Worm (Caenorhabditis elegans) whole organism, L4 larva: ENCODE data around the gene sdz-26.

Experiments used
- nhr-48 ChIP-seq: sonication (generic microtip); optimal IDR thresholded peaks from 2 replicates; lab custom pipeline; 2016; ENCODE audit warnings: mild to moderate bottlenecking, missing genetic modification characterization, missing compliant biosample characterization
- pha-4 ChIP-seq, 2 experiments: fragments of 150-350 bp in 1 of 2; fragments of 200-800 bp in 1 of 2; sonication (Bioruptor generic) in 1 of 2; IDR thresholded peaks in 1 of 2; optimal IDR thresholded peaks in 1 of 2; 2 replicates each; pipeline versions ENCODE4 v1.3.6 to Lab custom; 2014 to 2022; ENCODE audit warnings: missing genetic modification characterization in 2 of 2, missing genetic modification reagents in 2 of 2, missing biosample characterization in 1 of 2, missing compliant biosample characterization in 1 of 2
- rbr-2 ChIP-seq: sonication (generic microtip); optimal IDR thresholded peaks from 2 replicates; lab custom pipeline; 2016; ENCODE audit warnings: missing genotype, missing genetic modification characterization, missing compliant biosample characterization
- spr-3 ChIP-seq: fragments of 200-800 bp; sonication (Bioruptor generic); optimal IDR thresholded peaks from 2 replicates; lab custom pipeline; 2018; ENCODE audit warnings: mild to moderate bottlenecking, missing genetic modification characterization, missing compliant biosample characterization
- zip-2 ChIP-seq: fragments of 150-350 bp; optimal IDR thresholded peaks from 2 replicates; lab custom pipeline; 2014; ENCODE audit warnings: missing biosample characterization, missing genetic modification characterization

DNA sequence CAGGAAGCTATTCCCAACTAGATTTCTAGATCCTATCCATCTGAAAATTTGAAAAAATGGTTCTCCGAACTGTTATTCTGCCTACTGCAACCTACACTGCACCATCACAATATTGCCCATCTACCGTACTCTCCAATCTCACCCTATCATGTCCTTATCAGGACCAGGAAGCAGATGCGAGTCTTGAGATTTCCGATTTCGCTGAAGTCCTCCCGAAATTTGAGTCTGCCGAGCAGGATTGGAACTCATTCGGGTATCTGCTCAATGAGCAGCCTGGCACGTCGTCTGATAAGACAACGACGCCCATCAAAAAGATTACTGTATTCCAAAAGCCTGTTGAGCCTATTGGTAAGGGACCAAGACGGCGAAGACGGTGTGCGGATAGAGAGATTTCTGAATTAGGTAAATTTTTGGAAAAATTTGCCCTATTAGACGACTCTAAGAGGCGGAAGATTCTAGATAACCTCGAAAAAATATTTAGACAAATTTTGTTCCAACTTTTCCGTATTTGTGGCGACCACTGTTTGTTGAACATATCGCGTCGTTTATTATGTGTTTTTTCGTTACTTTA, 24.0 kb downstream of the sdz-26 start:
- TF ChIP-seq nhr-48 (tag; lab: Kevin White, UChicago) = no peak
- no peak for TF ChIP-seq zip-2 (tag; lab: Kevin White, UChicago)
- no peak for TF ChIP-seq spr-3 (GFP tag; lab: Kevin White, UChicago)
- no peak for TF ChIP-seq pha-4 (GFP tag; IDR thresholded peaks at IDR 0.05; lab: Robert Waterston, UW)
- TF ChIP-seq pha-4 (tag; optimal IDR thresholded peaks at IDR 0.05; lab: Kevin White, UChicago) = no peak
- no peak for TF ChIP-seq rbr-2
